Fruit fly (Drosophila melanogaster) whole organism, embryonic: ENCODE data around the gene yps.

ENCODE experiments used
- Bgb ChIP-seq: fragments of 200-800 bp; sonication (Bioruptor generic); IDR thresholded peaks from 2 replicates; pipeline ENCODE4 v1.3.6; 2022; ENCODE audit warnings: missing biosample characterization, missing genetic modification characterization; ENCODE audit not compliant: partially characterized antibody
- C15 ChIP-seq: fragments of 200-800 bp; sonication (Bioruptor generic); IDR thresholded peaks from 3 replicates; pipeline ENCODE4 v1.3.6; 2022; ENCODE audit warnings: missing biosample characterization, missing genetic modification characterization
- CG10321 ChIP-seq: fragments of 200-800 bp; sonication (Bioruptor generic); IDR thresholded peaks from 2 replicates; pipeline ENCODE4 v1.3.6; 2022; ENCODE audit warnings: missing biosample characterization, missing genetic modification characterization
- CG10979 ChIP-seq: fragments of 200-800 bp; sonication (Bioruptor generic); optimal IDR thresholded peaks from 2 replicates; lab custom pipeline; 2018; ENCODE audit warnings: missing biosample characterization, mild to moderate bottlenecking, missing genetic modification characterization, moderate library complexity
- CG11085 ChIP-seq: fragments of 200-800 bp; sonication (Bioruptor generic); IDR thresholded peaks from 2 replicates; pipeline ENCODE4 v1.3.6; 2022; ENCODE audit warnings: missing biosample characterization, missing genetic modification characterization
- CG11456 ChIP-seq: fragments of 200-800 bp; sonication (Bioruptor generic); IDR thresholded peaks from 3 replicates; pipeline ENCODE4 v1.3.6; 2022; ENCODE audit warnings: missing biosample characterization, missing genetic modification characterization
- CG14050 ChIP-seq: fragments of 200-800 bp; sonication (Bioruptor generic); IDR thresholded peaks from 3 replicates; pipeline ENCODE4 v1.3.6; 2022; ENCODE audit warnings: missing biosample characterization, missing genetic modification characterization
- CG17912 ChIP-seq: fragments of 200-800 bp; sonication (Bioruptor generic); optimal IDR thresholded peaks from 2 replicates; lab custom pipeline; 2018; ENCODE audit warnings: missing biosample characterization, mild to moderate bottlenecking, missing genetic modification characterization
- CG30431 ChIP-seq: fragments of 200-800 bp; sonication (Bioruptor generic); optimal IDR thresholded peaks from 2 replicates; lab custom pipeline; 2017; ENCODE audit warnings: missing biosample characterization, missing genetic modification characterization
- CG31441 ChIP-seq: fragments of 200-800 bp; sonication (Bioruptor generic); IDR thresholded peaks from 2 replicates; pipeline ENCODE4 v1.3.6; 2022; ENCODE audit warnings: missing biosample characterization, missing genetic modification characterization
- CG3163 ChIP-seq: fragments of 200-800 bp; sonication (Bioruptor generic); optimal IDR thresholded peaks from 3 replicates; lab custom pipeline; 2016; ENCODE audit warnings: missing biosample characterization, missing genetic modification characterization
- CG3281 ChIP-seq: fragments of 200-800 bp; sonication (Bioruptor generic); optimal IDR thresholded peaks from 3 replicates; lab custom pipeline; 2017; ENCODE audit warnings: missing biosample characterization, mild to moderate bottlenecking, missing genetic modification characterization
- CG34422 ChIP-seq: fragments of 200-800 bp; sonication (Bioruptor generic); IDR thresholded peaks from 3 replicates; pipeline ENCODE4 v1.3.6; 2022; ENCODE audit warnings: missing biosample characterization, missing genetic modification characterization
- CG7556 ChIP-seq: fragments of 200-800 bp; sonication (Bioruptor generic); optimal IDR thresholded peaks from 2 replicates; lab custom pipeline; 2017; ENCODE audit warnings: missing biosample characterization, mild to moderate bottlenecking, missing genetic modification characterization
- CG9727 ChIP-seq: fragments of 200-800 bp; sonication (Bioruptor generic); optimal IDR thresholded peaks from 3 replicates; lab custom pipeline; 2017; ENCODE audit warnings: missing biosample characterization, mild to moderate bottlenecking, missing genetic modification characterization
- Deaf1 ChIP-seq: fragments of 200-800 bp; optimal IDR thresholded peaks from 3 replicates; lab custom pipeline; 2019; ENCODE audit warnings: missing biosample characterization, mild to moderate bottlenecking, missing genetic modification characterization, moderate library complexity
- Dip2 ChIP-seq: fragments of 200-800 bp; sonication (Bioruptor generic); IDR thresholded peaks from 2 replicates; pipeline ENCODE4 v1.3.6; 2022; ENCODE audit warnings: missing biosample characterization, missing genetic modification characterization
- Drgx ChIP-seq: fragments of 200-800 bp; sonication (Bioruptor generic); IDR thresholded peaks from 2 replicates; pipeline ENCODE4 v1.3.6; 2022; ENCODE audit warnings: missing biosample characterization, missing genetic modification characterization
- Fer1 ChIP-seq: fragments of 200-800 bp; sonication (Bioruptor generic); optimal IDR thresholded peaks from 2 replicates; lab custom pipeline; 2017; ENCODE audit warnings: missing biosample characterization, mild to moderate bottlenecking, missing genetic modification characterization
- H2.0 ChIP-seq: fragments of 200-800 bp; sonication (Bioruptor generic); IDR thresholded peaks from 2 replicates; pipeline ENCODE4 v1.3.6; 2022; ENCODE audit warnings: missing biosample characterization, missing genetic modification characterization
- Hr39 ChIP-seq: fragments of >200 bp; optimal IDR thresholded peaks from 2 replicates; lab custom pipeline; 2017
- Lim3 ChIP-seq: fragments of 200-800 bp; sonication (Bioruptor generic); IDR thresholded peaks from 2 replicates; pipeline ENCODE4 v1.3.6; 2022; ENCODE audit warnings: missing biosample characterization, missing genetic modification characterization
- NC2α ChIP-seq: fragments of 200-800 bp; sonication (Bioruptor generic); optimal IDR thresholded peaks from 2 replicates; lab custom pipeline; 2016; ENCODE audit warnings: missing biosample characterization, missing genetic modification characterization
- Ptx1 ChIP-seq: fragments of 200-800 bp; sonication (Bioruptor generic); IDR thresholded peaks from 2 replicates; pipeline ENCODE4 v1.3.6; 2022; ENCODE audit warnings: missing biosample characterization, missing genetic modification characterization
- Scr ChIP-seq: fragments of 200-800 bp; sonication (Bioruptor generic); IDR thresholded peaks from 2 replicates; pipeline ENCODE4 v1.3.6; 2022; ENCODE audit warnings: missing biosample characterization, missing genetic modification characterization; ENCODE audit not compliant: partially characterized antibody
- Stat92E ChIP-seq, 3 experiments: fragments of >200 bp in 2 of 3; fragments of 200-800 bp in 1 of 3; sonication (Bioruptor generic) in 1 of 3; optimal IDR thresholded peaks; 2 replicates each; lab custom pipeline; 2017 to 2019; ENCODE audit warnings: missing biosample characterization in 3 of 3, missing genetic modification characterization in 3 of 3, mild to moderate bottlenecking in 1 of 3, moderate library complexity in 1 of 3
- Vsx1 ChIP-seq: fragments of 200-800 bp; sonication (Bioruptor generic); optimal IDR thresholded peaks from 2 replicates; lab custom pipeline; 2017; ENCODE audit warnings: missing biosample characterization, mild to moderate bottlenecking, missing genetic modification characterization, missing genetic modification reagents
- Xrp1 ChIP-seq: fragments of 200-800 bp; sonication (Bioruptor generic); IDR thresholded peaks from 2 replicates; pipeline ENCODE4 v1.3.6; 2022; ENCODE audit warnings: missing biosample characterization, missing genetic modification characterization
- bsh ChIP-seq, 2 experiments: fragments of 200-800 bp; sonication (Bioruptor generic); optimal IDR thresholded peaks; 2 replicates each; lab custom pipeline; 2017 to 2018; ENCODE audit warnings: mild to moderate bottlenecking in 2 of 2, missing biosample characterization in 2 of 2, missing genetic modification characterization in 2 of 2, moderate library complexity in 1 of 2
- dmrt11E ChIP-seq: fragments of 200-800 bp; sonication (Bioruptor generic); optimal IDR thresholded peaks from 3 replicates; lab custom pipeline; 2018; ENCODE audit warnings: missing biosample characterization, mild to moderate bottlenecking, missing genetic modification characterization, moderate library complexity
- dmrt99B ChIP-seq: fragments of 200-800 bp; sonication (Bioruptor generic); optimal IDR thresholded peaks from 2 replicates; lab custom pipeline; 2018; ENCODE audit warnings: missing biosample characterization, mild to moderate bottlenecking, missing genetic modification characterization, moderate library complexity
- hkb ChIP-seq, 2 experiments: fragments of 200-800 bp in 1 of 2; fragments of >200 bp in 1 of 2; sonication (Bioruptor generic) in 1 of 2; IDR thresholded peaks in 1 of 2; optimal IDR thresholded peaks in 1 of 2; 2 replicates each; pipeline versions ENCODE4 v1.3.6 to Lab custom; 2017 to 2022; ENCODE audit warnings: missing biosample characterization in 1 of 2, missing genetic modification characterization in 1 of 2
- ind ChIP-seq: fragments of 200-800 bp; sonication (Bioruptor generic); optimal IDR thresholded peaks from 3 replicates; lab custom pipeline; 2016; ENCODE audit warnings: missing biosample characterization, missing genetic modification characterization
- mld ChIP-seq: fragments of 200-800 bp; sonication (Bioruptor generic); IDR thresholded peaks from 3 replicates; pipeline ENCODE4 v1.3.6; 2022; ENCODE audit warnings: missing biosample characterization, missing genetic modification characterization; ENCODE audit not compliant: partially characterized antibody
- nom ChIP-seq: fragments of 200-800 bp; sonication (Bioruptor generic); optimal IDR thresholded peaks from 2 replicates; lab custom pipeline; 2017; ENCODE audit warnings: missing biosample characterization, missing genetic modification characterization, mild to moderate bottlenecking, moderate library complexity, missing genetic modification reagents
- pfk ChIP-seq: fragments of 200-800 bp; sonication (Bioruptor generic); optimal IDR thresholded peaks from 2 replicates; lab custom pipeline; 2018; ENCODE audit warnings: missing biosample characterization, mild to moderate bottlenecking, missing genetic modification characterization, moderate library complexity
- phol ChIP-seq: fragments of 200-800 bp; sonication (Bioruptor generic); optimal IDR thresholded peaks from 3 replicates; lab custom pipeline; 2018; ENCODE audit warnings: missing biosample characterization, mild to moderate bottlenecking, missing genetic modification characterization, moderate library complexity
- prd ChIP-seq, 3 experiments: fragments of >200 bp in 2 of 3; fragments of 200-800 bp in 1 of 3; sonication (Bioruptor generic) in 1 of 3; optimal IDR thresholded peaks in 2 of 3; IDR thresholded peaks in 1 of 3; 2 replicates in 2 of 3; 3 replicates in 1 of 3; pipeline versions ENCODE4 v1.3.6 to Lab custom; 2017 to 2022; ENCODE audit warnings: missing biosample characterization in 1 of 3, missing genetic modification characterization in 1 of 3
- pzg ChIP-seq: fragments of 200-800 bp; sonication (Bioruptor generic); optimal IDR thresholded peaks from 3 replicates; lab custom pipeline; 2018; ENCODE audit warnings: missing biosample characterization, mild to moderate bottlenecking, missing genetic modification characterization, moderate library complexity
- sens ChIP-seq: fragments of 200-800 bp; sonication (Bioruptor generic); peaks from one replicate; lab custom pipeline; 2016; ENCODE audit warnings: missing biosample characterization, missing genetic modification characterization
- sisA ChIP-seq: fragments of 200-800 bp; sonication (Bioruptor generic); IDR thresholded peaks from 2 replicates; pipeline ENCODE4 v1.3.6; 2022; ENCODE audit warnings: missing biosample characterization, missing genetic modification characterization
- slbo ChIP-seq: fragments of 200-800 bp; sonication (Bioruptor generic); IDR thresholded peaks from 2 replicates; pipeline ENCODE4 v1.3.6; 2022; ENCODE audit warnings: missing biosample characterization, missing genetic modification characterization
- sna ChIP-seq: fragments of 200-800 bp; sonication (Bioruptor generic); IDR thresholded peaks from 2 replicates; pipeline ENCODE4 v1.3.6; 2022; ENCODE audit warnings: missing biosample characterization, missing genetic modification characterization; ENCODE audit not compliant: partially characterized antibody
- ssp ChIP-seq: fragments of 200-800 bp; sonication (Bioruptor generic); IDR thresholded peaks from 2 replicates; pipeline ENCODE4 v1.3.6; 2022; ENCODE audit warnings: missing biosample characterization, missing genetic modification characterization
- stc ChIP-seq: fragments of 200-800 bp; sonication (Bioruptor generic); IDR thresholded peaks from 2 replicates; pipeline ENCODE4 v1.3.6; 2022; ENCODE audit warnings: missing biosample characterization, missing genetic modification characterization
- tap ChIP-seq: fragments of 200-800 bp; optimal IDR thresholded peaks from 3 replicates; lab custom pipeline; 2019; ENCODE audit warnings: missing biosample characterization, mild to moderate bottlenecking, missing genetic modification characterization, moderate library complexity

Gene yps

dm6 chr3L:12073861-12074633, 50.9 kb downstream of the yps start (continued):
- TF ChIP-seq hkb (optimal IDR thresholded peaks at IDR 0.05; lab: Kevin White, UChicago), result no peak
- TF ChIP-seq hkb (GFP tag; IDR thresholded peaks at IDR 0.05; lab: Robert Waterston, UW), result no peak
- no peak for TF ChIP-seq pfk (GFP tag; lab: Kevin White, UChicago)
- no peak for TF ChIP-seq Scr
- TF ChIP-seq CG30431 (GFP tag; lab: Kevin White, UChicago), result no peak
- TF ChIP-seq phol, result no peak
- TF ChIP-seq Fer1 (GFP tag; lab: Kevin White, UChicago), result no peak

DNA sequence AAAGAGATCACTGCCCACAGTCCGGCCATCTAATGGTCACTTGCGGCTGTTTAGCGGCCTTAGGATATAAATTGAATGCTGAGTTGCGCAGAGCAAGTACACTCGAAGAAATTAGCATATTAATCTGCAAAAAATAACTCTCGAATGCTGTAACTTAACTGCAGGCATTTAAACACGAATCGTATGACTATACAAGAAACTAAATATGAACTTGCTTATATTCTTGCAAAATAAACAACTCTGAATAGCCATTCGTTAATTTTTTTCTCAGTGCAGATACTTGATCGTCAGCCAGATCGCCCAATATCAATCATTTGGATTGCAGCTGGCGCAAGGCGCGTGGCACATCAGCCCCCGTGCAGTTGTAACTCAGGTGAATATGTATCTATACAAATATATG, 51.9 kb downstream of the yps start:
- TF ChIP-seq phol (peak; percentile 30), Ptx1 (peak; percentile 25; the same call in 1 of the 2 replicates), pzg (GFP tag; lab: Kevin White, UChicago) (no peak), CG31441 (GFP tag; lab: Robert Waterston, UW) (0 out of 2 replicates have a peak, but pooled peaks have one; percentile 15), stc (GFP tag; lab: Robert Waterston, UW) (0 out of 2 replicates have a peak, but pooled peaks have one; percentile 16), C15 (0 out of 3 replicates have a peak, but pooled peaks have one; percentile 32), CG7556 (no peak), CG3163 (GFP tag; lab: Kevin White, UChicago) (no peak), NC2α (GFP tag; lab: Kevin White, UChicago) (no peak), bsh (GFP tag; optimal IDR thresholded peaks at IDR 0.05; lab: Kevin White, UChicago) (peak; percentile 14 to 26), Vsx1 (GFP tag; lab: Kevin White, UChicago) (no peak), ind (GFP tag; lab: Kevin White, UChicago) (peak; percentile 4), H2.0 (GFP tag; lab: Robert Waterston, UW) (0 out of 2 replicates have a peak, but pooled peaks have one; percentile 9), mld (GFP tag; lab: Robert Waterston, UW) (no peak), tap (tag; lab: Kevin White, UChicago) (no peak), slbo (GFP tag; lab: Robert Waterston, UW) (0 out of 2 replicates have a peak, but pooled peaks have one; percentile 9), ssp (peak; percentile 28; the same call in 1 of the 2 replicates), sna (GFP tag; lab: Robert Waterston, UW) (no peak), CG10979 (peak; percentile 1), dmrt11E (tag; lab: Kevin White, UChicago) (peak; percentile 26), sens (GFP tag; lab: Kevin White, UChicago) (peak; percentile 81), Stat92E (GFP tag; optimal IDR thresholded peaks at IDR 0.05; lab: Kevin White, UChicago) (no peak), CG11456 (GFP tag; lab: Robert Waterston, UW) (no peak), Bgb (GFP tag; lab: Robert Waterston, UW) (no peak), prd (optimal IDR thresholded peaks at IDR 0.05; lab: Kevin White, UChicago) (no peak), prd (GFP tag; IDR thresholded peaks at IDR 0.05; lab: Robert Waterston, UW) (peak; percentile 46; the same call in 2 of the 3 replicates), CG3281 (no peak), CG11085 (GFP tag; lab: Robert Waterston, UW) (no peak), CG17912 (no peak), Deaf1 (no peak), Lim3 (GFP tag; lab: Robert Waterston, UW) (no peak), CG34422 (GFP tag; lab: Robert Waterston, UW) (0 out of 3 replicates have a peak, but pooled peaks have one; percentile 35), Dip2 (GFP tag; lab: Robert Waterston, UW) (no peak), CG9727 (GFP tag; lab: Kevin White, UChicago) (no peak), CG10321 (GFP tag; lab: Robert Waterston, UW) (no peak), Drgx (GFP tag; lab: Robert Waterston, UW) (peak; percentile 81), nom (GFP tag; lab: Kevin White, UChicago) (no peak), Hr39 (no peak), sisA (GFP tag; lab: Robert Waterston, UW) (peak; percentile 22; the same call in 1 of the 2 replicates), Xrp1 (GFP tag; lab: Robert Waterston, UW) (peak; percentile 52; the same call in 1 of the 2 replicates), CG14050 (GFP tag; lab: Robert Waterston, UW) (no peak), dmrt99B (tag; lab: Kevin White, UChicago) (peak; percentile 6)
